Fruit fly (Drosophila melanogaster) whole organism, embryonic: ENCODE measurements around the gene Mst98Cb.
A peak's percentile ranks its signal among the peaks of the same experiment; 100 is the strongest.

ENCODE experiments used
- Atf-2 ChIP-seq: fragments of 200-800 bp; sonication (Bioruptor generic); optimal IDR thresholded peaks from 2 replicates; lab custom pipeline; 2016; ENCODE audit warnings: missing biosample characterization, missing genetic modification characterization
- CG10267 ChIP-seq: fragments of 200-800 bp; sonication (Bioruptor generic); optimal IDR thresholded peaks from 2 replicates; lab custom pipeline; 2018; ENCODE audit warnings: missing biosample characterization, mild to moderate bottlenecking, missing genetic modification characterization, moderate library complexity
- CG10431 ChIP-seq: fragments of 200-800 bp; sonication (Bioruptor generic); optimal IDR thresholded peaks from 3 replicates; lab custom pipeline; 2018; ENCODE audit warnings: missing biosample characterization, mild to moderate bottlenecking, missing genetic modification characterization
- CG12071 ChIP-seq: fragments of 200-800 bp; sonication (Bioruptor generic); optimal IDR thresholded peaks from 3 replicates; lab custom pipeline; 2018; ENCODE audit warnings: missing biosample characterization, mild to moderate bottlenecking, missing genetic modification characterization
- CG15011 ChIP-seq: fragments of 200-800 bp; sonication (Bioruptor generic); optimal IDR thresholded peaks from 3 replicates; lab custom pipeline; 2018; ENCODE audit warnings: missing biosample characterization, mild to moderate bottlenecking, missing genetic modification characterization
- CG17361 ChIP-seq: fragments of 200-800 bp; sonication (Bioruptor generic); IDR thresholded peaks from 3 replicates; pipeline ENCODE4 v1.3.6; 2022; ENCODE audit warnings: missing biosample characterization, missing genetic modification characterization
- CG1832 ChIP-seq: fragments of 200-800 bp; sonication (Bioruptor generic); optimal IDR thresholded peaks from 2 replicates; lab custom pipeline; 2017; ENCODE audit warnings: missing biosample characterization, mild to moderate bottlenecking, missing genetic modification characterization, inconsistent platforms
- CG2116 ChIP-seq: fragments of 200-800 bp; sonication (Bioruptor generic); optimal IDR thresholded peaks from 3 replicates; lab custom pipeline; 2018; ENCODE audit warnings: missing biosample characterization, mild to moderate bottlenecking, missing genetic modification characterization
- CG2129 ChIP-seq: fragments of 200-800 bp; sonication (Bioruptor generic); IDR thresholded peaks from 2 replicates; pipeline ENCODE4 v1.3.6; 2022; ENCODE audit warnings: missing biosample characterization, missing genetic modification characterization; ENCODE audit not compliant: partially characterized antibody
- CG2678 ChIP-seq: fragments of 200-800 bp; sonication (Bioruptor generic); optimal IDR thresholded peaks from 3 replicates; lab custom pipeline; 2019; ENCODE audit warnings: missing biosample characterization, mild to moderate bottlenecking, missing genetic modification characterization, moderate library complexity
- CG32767 ChIP-seq: fragments of 200-800 bp; sonication (Bioruptor generic); IDR thresholded peaks from 2 replicates; pipeline ENCODE4 v1.3.6; 2022; ENCODE audit warnings: missing biosample characterization, missing genetic modification characterization
- CG4282 ChIP-seq: fragments of 200-800 bp; sonication (Bioruptor generic); optimal IDR thresholded peaks from 2 replicates; lab custom pipeline; 2016; ENCODE audit warnings: missing biosample characterization, missing genetic modification characterization
- CG5180 ChIP-seq: fragments of 200-800 bp; sonication (Bioruptor generic); optimal IDR thresholded peaks from 3 replicates; lab custom pipeline; 2017; ENCODE audit warnings: missing biosample characterization, missing genetic modification characterization, mild to moderate bottlenecking, moderate library complexity, missing genetic modification reagents
- CG6654 ChIP-seq: fragments of 200-800 bp; sonication (Bioruptor generic); optimal IDR thresholded peaks from 2 replicates; lab custom pipeline; 2017; ENCODE audit warnings: missing biosample characterization, mild to moderate bottlenecking, missing genetic modification characterization
- CG7745 ChIP-seq: fragments of 200-800 bp; sonication (Bioruptor generic); optimal IDR thresholded peaks from 2 replicates; lab custom pipeline; 2018; ENCODE audit warnings: missing biosample characterization, mild to moderate bottlenecking, missing genetic modification characterization, moderate library complexity
- CG7987 ChIP-seq: fragments of 200-800 bp; sonication (Bioruptor generic); optimal IDR thresholded peaks from 2 replicates; lab custom pipeline; 2018; ENCODE audit warnings: missing biosample characterization, mild to moderate bottlenecking, missing genetic modification characterization, moderate library complexity
- Chrac-16 ChIP-seq: fragments of 200-800 bp; sonication (Bioruptor generic); optimal IDR thresholded peaks from 3 replicates; lab custom pipeline; 2016; ENCODE audit warnings: missing biosample characterization, missing genetic modification characterization
- CrebB ChIP-seq: fragments of 200-800 bp; sonication (Bioruptor generic); optimal IDR thresholded peaks from 3 replicates; lab custom pipeline; 2018; ENCODE audit warnings: missing biosample characterization, mild to moderate bottlenecking, missing genetic modification characterization
- Dip3 ChIP-seq: fragments of 200-800 bp; sonication (Bioruptor generic); optimal IDR thresholded peaks from 3 replicates; lab custom pipeline; 2016; ENCODE audit warnings: missing biosample characterization, missing genetic modification characterization
- E2f1 ChIP-seq: fragments of 200-800 bp; sonication (Bioruptor generic); IDR thresholded peaks from 2 replicates; pipeline ENCODE4 v1.3.6; 2022; ENCODE audit warnings: missing biosample characterization, missing genetic modification characterization
- Hr3 ChIP-seq: fragments of 200-800 bp; sonication (Bioruptor generic); optimal IDR thresholded peaks from 3 replicates; lab custom pipeline; 2016; ENCODE audit warnings: missing biosample characterization, missing genetic modification characterization
- Hr39 ChIP-seq: fragments of >200 bp; optimal IDR thresholded peaks from 2 replicates; lab custom pipeline; 2017
- MBD-R2 ChIP-seq: fragments of 200-800 bp; sonication (Bioruptor generic); IDR thresholded peaks from 2 replicates; pipeline ENCODE4 v1.3.6; 2022; ENCODE audit warnings: missing biosample characterization, missing genetic modification characterization
- Med ChIP-seq: fragments of 200-800 bp; sonication (Bioruptor generic); peaks from one replicate; lab custom pipeline; 2016; ENCODE audit warnings: missing biosample characterization, missing genetic modification characterization, mild to moderate bottlenecking, inconsistent platforms, moderate library complexity
- NFAT ChIP-seq: fragments of 200-800 bp; sonication (Bioruptor generic); IDR thresholded peaks from 2 replicates; pipeline ENCODE4 v1.3.6; 2022; ENCODE audit warnings: missing biosample characterization, missing genetic modification characterization
- Neu2 ChIP-seq: fragments of 200-800 bp; sonication (Bioruptor generic); optimal IDR thresholded peaks from 3 replicates; lab custom pipeline; 2016; ENCODE audit warnings: missing biosample characterization, missing genetic modification characterization, borderline replicate concordance
- Optix ChIP-seq: fragments of 200-800 bp; sonication (Bioruptor generic); IDR thresholded peaks from 3 replicates; pipeline ENCODE4 v1.3.6; 2022; ENCODE audit warnings: missing biosample characterization, missing genetic modification characterization
- Six4 ChIP-seq: fragments of 200-800 bp; sonication (Bioruptor generic); optimal IDR thresholded peaks from 2 replicates; lab custom pipeline; 2016; ENCODE audit warnings: missing biosample characterization, missing genetic modification characterization
- Sox102F ChIP-seq: fragments of 200-800 bp; sonication (Bioruptor generic); optimal IDR thresholded peaks from 2 replicates; lab custom pipeline; 2018; ENCODE audit warnings: missing biosample characterization, mild to moderate bottlenecking, missing genetic modification characterization, moderate library complexity
- caup ChIP-seq: fragments of 200-800 bp; sonication (Bioruptor generic); optimal IDR thresholded peaks from 3 replicates; lab custom pipeline; 2017; ENCODE audit warnings: missing biosample characterization, mild to moderate bottlenecking, missing genetic modification characterization, moderate library complexity; ENCODE audit not compliant: severe bottlenecking
- danr ChIP-seq: fragments of 200-800 bp; sonication (Bioruptor generic); IDR thresholded peaks from 2 replicates; pipeline ENCODE4 v1.3.6; 2022; ENCODE audit warnings: missing biosample characterization, missing genetic modification characterization
- dm ChIP-seq: fragments of 200-800 bp; sonication (Bioruptor generic); optimal IDR thresholded peaks from 3 replicates; lab custom pipeline; 2016; ENCODE audit warnings: missing biosample characterization, missing genetic modification characterization
- dmrt11E ChIP-seq: fragments of 200-800 bp; sonication (Bioruptor generic); optimal IDR thresholded peaks from 3 replicates; lab custom pipeline; 2018; ENCODE audit warnings: missing biosample characterization, mild to moderate bottlenecking, missing genetic modification characterization, moderate library complexity
- fd102C ChIP-seq: fragments of 200-800 bp; sonication (Bioruptor generic); optimal IDR thresholded peaks from 2 replicates; lab custom pipeline; 2018; ENCODE audit warnings: missing biosample characterization, mild to moderate bottlenecking, missing genetic modification characterization, moderate library complexity
- gcm2 ChIP-seq: fragments of 200-800 bp; sonication (Bioruptor generic); optimal IDR thresholded peaks from 2 replicates; lab custom pipeline; 2016; ENCODE audit warnings: missing biosample characterization, missing genetic modification characterization
- kah ChIP-seq: fragments of 200-800 bp; sonication (Bioruptor generic); optimal IDR thresholded peaks from 2 replicates; lab custom pipeline; 2018; ENCODE audit warnings: missing biosample characterization, mild to moderate bottlenecking, missing genetic modification characterization
- luna ChIP-seq: fragments of 200-800 bp; sonication (Bioruptor generic); optimal IDR thresholded peaks from 2 replicates; lab custom pipeline; 2016; ENCODE audit warnings: missing biosample characterization, missing genetic modification characterization
- org-1 ChIP-seq: fragments of 200-800 bp; sonication (Bioruptor generic); optimal IDR thresholded peaks from 2 replicates; lab custom pipeline; 2017; ENCODE audit warnings: missing biosample characterization, missing genetic modification characterization
- pb ChIP-seq: fragments of 200-800 bp; sonication (Bioruptor generic); optimal IDR thresholded peaks from 3 replicates; lab custom pipeline; 2016; ENCODE audit warnings: missing biosample characterization, missing genetic modification characterization
- repo ChIP-seq: fragments of 200-800 bp; sonication (Bioruptor generic); optimal IDR thresholded peaks from 2 replicates; lab custom pipeline; 2016; ENCODE audit warnings: missing biosample characterization, missing genetic modification characterization
- row ChIP-seq: fragments of 200-800 bp; sonication (Bioruptor generic); IDR thresholded peaks from 3 replicates; pipeline ENCODE4 v1.3.6; 2022; ENCODE audit warnings: missing biosample characterization, missing genetic modification characterization
- run ChIP-seq: fragments of 200-800 bp; sonication (Bioruptor generic); optimal IDR thresholded peaks from 3 replicates; lab custom pipeline; 2018; ENCODE audit warnings: missing biosample characterization, mild to moderate bottlenecking, missing genetic modification characterization
- sd ChIP-seq: fragments of 200-800 bp; sonication (Bioruptor generic); optimal IDR thresholded peaks from 3 replicates; lab custom pipeline; 2018; ENCODE audit warnings: missing biosample characterization, mild to moderate bottlenecking, missing genetic modification characterization, moderate library complexity
- slou ChIP-seq: fragments of 200-800 bp; sonication (Bioruptor generic); optimal IDR thresholded peaks from 3 replicates; lab custom pipeline; 2016; ENCODE audit warnings: missing biosample characterization, missing genetic modification characterization
- tin ChIP-seq: fragments of 200-800 bp; sonication (Bioruptor generic); optimal IDR thresholded peaks from 3 replicates; lab custom pipeline; 2016; ENCODE audit warnings: missing biosample characterization, missing genetic modification characterization
- tup ChIP-seq: fragments of 200-800 bp; sonication (Bioruptor generic); optimal IDR thresholded peaks from 2 replicates; lab custom pipeline; 2016; ENCODE audit warnings: missing biosample characterization, mild to moderate bottlenecking, missing genetic modification characterization, moderate library complexity
- twi ChIP-seq: fragments of 200-800 bp; optimal IDR thresholded peaks from 2 replicates; lab custom pipeline; 2019; ENCODE audit warnings: missing biosample characterization, mild to moderate bottlenecking, missing genetic modification characterization, moderate library complexity
- unpg ChIP-seq: fragments of 200-800 bp; sonication (Bioruptor generic); optimal IDR thresholded peaks from 3 replicates; lab custom pipeline; 2018; ENCODE audit warnings: missing biosample characterization, mild to moderate bottlenecking, missing genetic modification characterization, moderate library complexity
- vnd ChIP-seq: fragments of 200-800 bp; sonication (Bioruptor generic); IDR thresholded peaks from 3 replicates; pipeline ENCODE4 v1.3.6; 2022; ENCODE audit warnings: missing biosample characterization, missing genetic modification characterization; ENCODE audit not compliant: partially characterized antibody
- zen2 ChIP-seq: fragments of 200-800 bp; sonication (Bioruptor generic); IDR thresholded peaks from 3 replicates; pipeline ENCODE4 v1.3.6; 2022; ENCODE audit warnings: missing biosample characterization, missing genetic modification characterization; ENCODE audit not compliant: partially characterized antibody

Mst98Cb gene

DNA sequence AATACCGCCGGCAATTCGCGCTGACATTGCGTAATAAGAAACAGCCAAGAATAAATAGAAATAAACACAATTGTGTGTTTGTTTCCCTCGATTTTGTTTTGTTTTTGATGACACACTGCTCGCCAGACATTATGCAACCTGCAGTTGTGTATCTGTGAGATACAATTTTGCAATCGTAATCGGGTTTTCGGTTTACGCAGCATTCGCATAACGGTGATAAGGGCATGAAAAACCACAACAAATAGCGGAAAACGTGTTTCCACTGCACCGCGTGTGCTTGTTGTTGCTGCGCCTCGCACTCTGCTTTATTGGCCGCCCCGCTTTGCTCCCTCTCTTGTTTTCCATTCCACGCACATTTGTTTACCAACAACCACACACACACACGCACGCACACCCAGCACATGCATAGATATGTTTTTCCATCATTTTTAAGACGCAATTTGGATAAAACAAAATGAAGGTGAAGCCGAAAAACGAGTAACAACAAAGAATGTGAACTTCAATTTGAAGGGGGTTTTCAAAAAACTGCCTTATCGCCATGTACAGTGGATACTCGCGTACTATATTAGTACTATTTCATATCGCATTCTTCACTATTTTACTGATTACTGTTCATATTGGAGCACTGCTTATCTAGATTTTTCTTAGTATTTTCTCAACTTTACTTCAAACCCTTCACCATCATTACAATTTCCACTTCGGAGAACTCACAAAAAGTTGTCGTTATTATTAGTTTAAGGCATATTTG lies 40.2 kb downstream of the Mst98Cb start (continued):
- TF ChIP-seq CG17361 (GFP tag; lab: Robert Waterston, UW) = no peak
- TF ChIP-seq dm (GFP tag; lab: Kevin White, UChicago) = peak; percentile 3
- TF ChIP-seq sd (tag; lab: Kevin White, UChicago) = peak; percentile 85
- no peak for TF ChIP-seq CG15011 (GFP tag; lab: Kevin White, UChicago)
- no peak for TF ChIP-seq run (tag; lab: Kevin White, UChicago)
- no peak for TF ChIP-seq CG6654 (GFP tag; lab: Kevin White, UChicago)
- TF ChIP-seq CG7745 (tag; lab: Kevin White, UChicago) = no peak
- TF ChIP-seq Optix (GFP tag; lab: Robert Waterston, UW) = no peak
- no peak for TF ChIP-seq E2f1 (GFP tag; lab: Robert Waterston, UW)
- no peak for TF ChIP-seq kah (GFP tag; lab: Kevin White, UChicago)
- no peak for TF ChIP-seq CG2129 (GFP tag; lab: Robert Waterston, UW)
- no peak for TF ChIP-seq CG1832 (GFP tag; lab: Kevin White, UChicago)
- TF ChIP-seq Atf-2 (GFP tag; lab: Kevin White, UChicago) = no peak
- no peak for TF ChIP-seq repo (GFP tag; lab: Kevin White, UChicago)
- TF ChIP-seq slou (GFP tag; lab: Kevin White, UChicago) = no peak
- TF ChIP-seq CG12071 = no peak
- TF ChIP-seq luna (GFP tag; lab: Kevin White, UChicago) = no peak
- TF ChIP-seq Med (GFP tag; lab: Kevin White, UChicago) = peak; percentile 71
- no peak for TF ChIP-seq CG10267 (tag; lab: Kevin White, UChicago)
- TF ChIP-seq CrebB (tag; lab: Kevin White, UChicago) = no peak
- no peak for TF ChIP-seq vnd (GFP tag; lab: Robert Waterston, UW)
- no peak for TF ChIP-seq CG2116 (GFP tag; lab: Kevin White, UChicago)
- no peak for TF ChIP-seq Chrac-16 (GFP tag; lab: Kevin White, UChicago)
- TF ChIP-seq dmrt11E (tag; lab: Kevin White, UChicago) = no peak
- TF ChIP-seq Neu2 (GFP tag; lab: Kevin White, UChicago) = no peak
- no peak for TF ChIP-seq gcm2 (GFP tag; lab: Kevin White, UChicago)
- no peak for TF ChIP-seq danr (GFP tag; lab: Robert Waterston, UW)
- no peak for TF ChIP-seq pb (GFP tag; lab: Kevin White, UChicago)
- no peak for TF ChIP-seq Dip3 (GFP tag; lab: Kevin White, UChicago)
- no peak for TF ChIP-seq zen2 (GFP tag; lab: Robert Waterston, UW)
- TF ChIP-seq unpg = no peak
- peak; percentile 7; the same call in 1 of the 3 replicates for TF ChIP-seq row (GFP tag; lab: Robert Waterston, UW)
- no peak for TF ChIP-seq CG10431
- no peak for TF ChIP-seq CG4282 (GFP tag; lab: Kevin White, UChicago)
- TF ChIP-seq Six4 (GFP tag; lab: Kevin White, UChicago) = no peak
- no peak for TF ChIP-seq CG7987
- peak; percentile 9 for TF ChIP-seq twi (tag; lab: Kevin White, UChicago)
- no peak for TF ChIP-seq CG32767 (GFP tag; lab: Robert Waterston, UW)
- no peak for TF ChIP-seq tin
- TF ChIP-seq NFAT (GFP tag; lab: Robert Waterston, UW) = no peak
- TF ChIP-seq org-1 (GFP tag; lab: Kevin White, UChicago) = no peak
- no peak for TF ChIP-seq Hr3 (GFP tag; lab: Kevin White, UChicago)
- no peak for TF ChIP-seq MBD-R2 (GFP tag; lab: Robert Waterston, UW)
- no peak for TF ChIP-seq Hr39 (lab: Kevin White, UChicago)
- TF ChIP-seq Sox102F (GFP tag; lab: Kevin White, UChicago) = no peak
- no peak for TF ChIP-seq tup
- TF ChIP-seq caup (GFP tag; lab: Kevin White, UChicago) = no peak
- peak; percentile 26 for TF ChIP-seq CG2678 (tag; lab: Kevin White, UChicago)
- no peak for TF ChIP-seq fd102C
- TF ChIP-seq CG5180 (GFP tag; lab: Kevin White, UChicago) = no peak
